Fruit fly (Drosophila melanogaster) whole organism, adult: ENCODE results near the gene CG4502.

Source experiments
- CG11617 ChIP-seq: fragments of 200-800 bp; sonication (Bioruptor generic); optimal IDR thresholded peaks from 2 replicates; lab custom pipeline; 2017; ENCODE audit warnings: mild to moderate bottlenecking, missing biosample characterization, missing genetic modification reagents, missing genetic modification characterization
- CG12768 ChIP-seq: fragments of 200-800 bp; sonication (Bioruptor generic); optimal IDR thresholded peaks from 2 replicates; lab custom pipeline; 2017; ENCODE audit warnings: missing biosample characterization, missing genetic modification characterization, mild to moderate bottlenecking, moderate library complexity, missing genetic modification reagents
- CG14711 ChIP-seq: fragments of 200-800 bp; sonication (Bioruptor generic); optimal IDR thresholded peaks from 2 replicates; lab custom pipeline; 2018; ENCODE audit warnings: missing biosample characterization, mild to moderate bottlenecking, missing genetic modification characterization, moderate library complexity
- CG1620 ChIP-seq: fragments of 200-800 bp; sonication (Bioruptor generic); optimal IDR thresholded peaks from 2 replicates; lab custom pipeline; 2016; ENCODE audit warnings: missing biosample characterization, missing genetic modification characterization
- CG33017 ChIP-seq: fragments of 200-800 bp; sonication (Bioruptor generic); optimal IDR thresholded peaks from 2 replicates; lab custom pipeline; 2018; ENCODE audit warnings: missing biosample characterization, mild to moderate bottlenecking, missing genetic modification characterization, moderate library complexity
- CG5204 ChIP-seq: fragments of 200-800 bp; sonication (Bioruptor generic); optimal IDR thresholded peaks from 2 replicates; lab custom pipeline; 2016; ENCODE audit warnings: missing biosample characterization, missing genetic modification characterization
- CG7045 ChIP-seq: fragments of 200-800 bp; sonication (Bioruptor generic); optimal IDR thresholded peaks from 2 replicates; lab custom pipeline; 2017; ENCODE audit warnings: missing biosample characterization, mild to moderate bottlenecking, missing genetic modification characterization
- CG7101 ChIP-seq: fragments of 200-800 bp; sonication (Bioruptor generic); optimal IDR thresholded peaks from 2 replicates; lab custom pipeline; 2018; ENCODE audit warnings: missing biosample characterization, mild to moderate bottlenecking, missing genetic modification characterization, moderate library complexity
- Clk ChIP-seq: fragments of 200-800 bp; sonication (Bioruptor generic); optimal IDR thresholded peaks from 2 replicates; lab custom pipeline; 2017; ENCODE audit warnings: missing biosample characterization, missing genetic modification characterization
- Crg-1 ChIP-seq: fragments of 200-800 bp; sonication (Bioruptor generic); optimal IDR thresholded peaks from 2 replicates; lab custom pipeline; 2016; ENCODE audit warnings: missing biosample characterization, missing genetic modification characterization
- Hr96 ChIP-seq: fragments of 200-800 bp; sonication (Bioruptor generic); optimal IDR thresholded peaks from 2 replicates; lab custom pipeline; 2016; ENCODE audit warnings: missing biosample characterization, missing genetic modification characterization
- Mnt ChIP-seq: fragments of 200-800 bp; sonication (Bioruptor generic); optimal IDR thresholded peaks from 2 replicates; lab custom pipeline; 2016; ENCODE audit warnings: missing biosample characterization, mild to moderate bottlenecking, missing genetic modification characterization
- bab1 ChIP-seq: fragments of 200-800 bp; sonication (Bioruptor generic); optimal IDR thresholded peaks from 3 replicates; lab custom pipeline; 2019; ENCODE audit warnings: missing biosample characterization, mild to moderate bottlenecking, missing genetic modification characterization, moderate library complexity
- cic ChIP-seq: fragments of 200-800 bp; sonication (Bioruptor generic); optimal IDR thresholded peaks from 2 replicates; lab custom pipeline; 2017; ENCODE audit warnings: missing biosample characterization, mild to moderate bottlenecking, missing genetic modification characterization, moderate library complexity
- cnc ChIP-seq, 2 experiments: fragments of >200 bp; optimal IDR thresholded peaks; 2 replicates each; lab custom pipeline; 2017
- kay ChIP-seq: fragments of 200-800 bp; sonication (Bioruptor generic); peaks from one replicate; lab custom pipeline; 2016; ENCODE audit warnings: missing biosample characterization, missing genetic modification characterization, borderline replicate concordance
- ovo ChIP-seq: fragments of 200-800 bp; sonication (Bioruptor generic); optimal IDR thresholded peaks from 2 replicates; lab custom pipeline; 2016; ENCODE audit warnings: missing biosample characterization, missing genetic modification characterization
- pad ChIP-seq: fragments of 200-800 bp; sonication (Bioruptor generic); optimal IDR thresholded peaks from 3 replicates; lab custom pipeline; 2017; ENCODE audit warnings: missing biosample characterization, missing genetic modification characterization, mild to moderate bottlenecking, moderate library complexity, missing genetic modification reagents
- tj ChIP-seq: fragments of 200-800 bp; sonication (Bioruptor generic); optimal IDR thresholded peaks from 3 replicates; lab custom pipeline; 2017; ENCODE audit warnings: missing biosample characterization, mild to moderate bottlenecking, missing genetic modification characterization, moderate library complexity
- toe ChIP-seq: fragments of 200-800 bp; sonication (Bioruptor generic); optimal IDR thresholded peaks from 2 replicates; lab custom pipeline; 2016; ENCODE audit warnings: missing biosample characterization, missing genetic modification characterization

CG4502 gene

dm6 chr2L:7219172-7219571 lies 15.1 kb upstream of the CG4502 start:
- TF ChIP-seq Hr96 (GFP tag; lab: Kevin White, UChicago) (no peak), CG12768 (GFP tag; lab: Kevin White, UChicago) (no peak), kay (GFP tag; lab: Kevin White, UChicago) (no peak), cnc (optimal IDR thresholded peaks at IDR 0.05; lab: Kevin White, UChicago) (no peak), Clk (GFP tag; lab: Kevin White, UChicago) (no peak), CG11617 (no peak), CG1620 (GFP tag; lab: Kevin White, UChicago) (no peak), bab1 (GFP tag; lab: Kevin White, UChicago) (no peak), CG7045 (GFP tag; lab: Kevin White, UChicago) (no peak)

dm6 chr2L:7217931-7218330 lies 13.9 kb upstream of the CG4502 start:
- peak; percentile 36 for TF ChIP-seq Mnt
- no peak for TF ChIP-seq CG11617
- TF ChIP-seq CG7045 (GFP tag; lab: Kevin White, UChicago): peak; percentile 1
- TF ChIP-seq ovo (GFP tag; lab: Kevin White, UChicago): no peak
- TF ChIP-seq kay (GFP tag; lab: Kevin White, UChicago): peak; percentile 53
- TF ChIP-seq CG12768 (GFP tag; lab: Kevin White, UChicago): peak; percentile 35
- peak; percentile 84 for TF ChIP-seq cic (GFP tag; lab: Kevin White, UChicago)
- TF ChIP-seq tj: peak; percentile 4
- peak; percentile 38 for TF ChIP-seq CG33017 (tag; lab: Kevin White, UChicago)

- TF ChIP-seq pad (GFP tag; lab: Kevin White, UChicago) (no peak), CG1620 (GFP tag; lab: Kevin White, UChicago) (no peak), cic (GFP tag; lab: Kevin White, UChicago) (no peak), ovo (GFP tag; lab: Kevin White, UChicago) (no peak), CG7045 (GFP tag; lab: Kevin White, UChicago) (no peak), CG11617 (no peak), CG14711 (tag; lab: Kevin White, UChicago) (no peak), CG7101 (tag; lab: Kevin White, UChicago) (no peak), CG12768 (GFP tag; lab: Kevin White, UChicago) (no peak), CG33017 (tag; lab: Kevin White, UChicago) (no peak), CG5204 (GFP tag; lab: Kevin White, UChicago) (no peak), kay (GFP tag; lab: Kevin White, UChicago) (no peak), Crg-1 (no peak), Mnt (no peak), Hr96 (GFP tag; lab: Kevin White, UChicago) (no peak)
Measured at dm6 chr2L:7217059-7217458, 13.0 kb upstream of the CG4502 start.

- TF ChIP-seq cic (GFP tag; lab: Kevin White, UChicago): peak; percentile 41
- no peak for TF ChIP-seq ovo (GFP tag; lab: Kevin White, UChicago)
- TF ChIP-seq CG7101 (tag; lab: Kevin White, UChicago): no peak
Measured at dm6 chr2L:7216272-7216671, 12.2 kb upstream of the CG4502 start.

dm6 chr2L:7215657-7216056 lies 11.6 kb upstream of the CG4502 start:
- TF ChIP-seq CG5204 (GFP tag; lab: Kevin White, UChicago) (no peak), cic (GFP tag; lab: Kevin White, UChicago) (no peak), CG12768 (GFP tag; lab: Kevin White, UChicago) (no peak), CG1620 (GFP tag; lab: Kevin White, UChicago) (no peak), CG14711 (tag; lab: Kevin White, UChicago) (no peak), Mnt (no peak), CG7045 (GFP tag; lab: Kevin White, UChicago) (no peak), pad (GFP tag; lab: Kevin White, UChicago) (no peak), bab1 (GFP tag; lab: Kevin White, UChicago) (no peak), Hr96 (GFP tag; lab: Kevin White, UChicago) (no peak), cnc (optimal IDR thresholded peaks at IDR 0.05; lab: Kevin White, UChicago) (no peak), kay (GFP tag; lab: Kevin White, UChicago) (no peak), toe (GFP tag; lab: Kevin White, UChicago) (no peak), CG7101 (tag; lab: Kevin White, UChicago) (no peak), Crg-1 (no peak)

- TF ChIP-seq Hr96 (GFP tag; lab: Kevin White, UChicago) (no peak), tj (peak; percentile 15), CG33017 (tag; lab: Kevin White, UChicago) (peak; percentile 19), CG14711 (tag; lab: Kevin White, UChicago) (no peak), kay (GFP tag; lab: Kevin White, UChicago) (peak; percentile 88), ovo (GFP tag; lab: Kevin White, UChicago) (no peak), pad (GFP tag; lab: Kevin White, UChicago) (no peak), CG12768 (GFP tag; lab: Kevin White, UChicago) (peak; percentile 26), CG5204 (GFP tag; lab: Kevin White, UChicago) (no peak), Mnt (no peak), cic (GFP tag; lab: Kevin White, UChicago) (peak; percentile 66)
Measured at dm6 chr2L:7214885-7215284, 10.8 kb upstream of the CG4502 start.

- TF ChIP-seq Crg-1: no peak
- no peak for TF ChIP-seq CG11617
- TF ChIP-seq CG1620 (GFP tag; lab: Kevin White, UChicago): no peak
- TF ChIP-seq CG7101 (tag; lab: Kevin White, UChicago): no peak
- no peak for TF ChIP-seq CG14711 (tag; lab: Kevin White, UChicago)
Measured at dm6 chr2L:7213532-7213931, 9.5 kb upstream of the CG4502 start.
